Fruit fly (Drosophila melanogaster) whole organism, embryonic: ENCODE results near the gene Atg13.

Experiments
- Atf6 ChIP-seq: fragments of 200-800 bp; sonication (Bioruptor generic); IDR thresholded peaks from 2 replicates; pipeline ENCODE4 v1.3.6; 2022; ENCODE audit warnings: missing biosample characterization, missing genetic modification characterization
- Awh ChIP-seq: fragments of 200-800 bp; sonication (Bioruptor generic); IDR thresholded peaks from 2 replicates; pipeline ENCODE4, ENCODE4 v1.3.6; 2022; ENCODE audit warnings: missing biosample characterization, missing genetic modification characterization
- CG10366 ChIP-seq: fragments of 200-800 bp; sonication (Bioruptor generic); IDR thresholded peaks from 2 replicates; pipeline ENCODE4 v1.3.6; 2022; ENCODE audit warnings: missing biosample characterization, missing genetic modification characterization
- CG11696 ChIP-seq: fragments of 200-800 bp; sonication (Bioruptor generic); IDR thresholded peaks from 2 replicates; pipeline ENCODE4 v1.3.6; 2022; ENCODE audit warnings: missing biosample characterization, missing genetic modification characterization
- CG12659 ChIP-seq: fragments of 200-800 bp; sonication (Bioruptor generic); optimal IDR thresholded peaks from 3 replicates; lab custom pipeline; 2017; ENCODE audit warnings: mild to moderate bottlenecking, missing biosample characterization, missing genetic modification reagents, missing genetic modification characterization
- CG13775 ChIP-seq: fragments of 200-800 bp; sonication (Bioruptor generic); optimal IDR thresholded peaks from 3 replicates; lab custom pipeline; 2017; ENCODE audit warnings: missing biosample characterization, mild to moderate bottlenecking, missing genetic modification characterization
- CG14441 ChIP-seq: fragments of 200-800 bp; sonication (Bioruptor generic); IDR thresholded peaks from 2 replicates; pipeline ENCODE4 v1.3.6; 2022; ENCODE audit warnings: missing biosample characterization, missing genetic modification characterization
- CG15011 ChIP-seq: fragments of 200-800 bp; sonication (Bioruptor generic); optimal IDR thresholded peaks from 3 replicates; lab custom pipeline; 2018; ENCODE audit warnings: missing biosample characterization, mild to moderate bottlenecking, missing genetic modification characterization
- CG15073 ChIP-seq: fragments of 200-800 bp; sonication (Bioruptor generic); optimal IDR thresholded peaks from 2 replicates; lab custom pipeline; 2016; ENCODE audit warnings: missing biosample characterization, missing genetic modification characterization
- CG1603 ChIP-seq: fragments of 200-800 bp; sonication (Bioruptor generic); optimal IDR thresholded peaks from 2 replicates; lab custom pipeline; 2019; ENCODE audit warnings: missing biosample characterization, mild to moderate bottlenecking, missing genetic modification characterization, moderate library complexity
- CG17385 ChIP-seq: fragments of 200-800 bp; sonication (Bioruptor generic); optimal IDR thresholded peaks from 3 replicates; lab custom pipeline; 2018; ENCODE audit warnings: missing biosample characterization, mild to moderate bottlenecking, missing genetic modification characterization
- CG1792 ChIP-seq: fragments of 200-800 bp; sonication (Bioruptor generic); optimal IDR thresholded peaks from 2 replicates; lab custom pipeline; 2016; ENCODE audit warnings: missing biosample characterization, missing genetic modification characterization
- CG18476 ChIP-seq: fragments of 200-800 bp; sonication (Bioruptor generic); optimal IDR thresholded peaks from 2 replicates; lab custom pipeline; 2016; ENCODE audit warnings: missing biosample characterization, mild to moderate bottlenecking, missing genetic modification characterization
- CG2712 ChIP-seq: fragments of 200-800 bp; optimal IDR thresholded peaks from 3 replicates; lab custom pipeline; 2019; ENCODE audit warnings: missing biosample characterization, mild to moderate bottlenecking, missing genetic modification characterization, moderate library complexity
- CG32767 ChIP-seq: fragments of 200-800 bp; sonication (Bioruptor generic); IDR thresholded peaks from 2 replicates; pipeline ENCODE4 v1.3.6; 2022; ENCODE audit warnings: missing biosample characterization, missing genetic modification characterization
- CG3281 ChIP-seq: fragments of 200-800 bp; sonication (Bioruptor generic); optimal IDR thresholded peaks from 3 replicates; lab custom pipeline; 2017; ENCODE audit warnings: missing biosample characterization, mild to moderate bottlenecking, missing genetic modification characterization
- CG43689 ChIP-seq: fragments of 200-800 bp; sonication (Bioruptor generic); IDR thresholded peaks from 2 replicates; pipeline ENCODE4 v1.3.6; 2022; ENCODE audit warnings: missing biosample characterization, missing genetic modification characterization
- CG5953 ChIP-seq: fragments of 200-800 bp; sonication (Bioruptor generic); IDR thresholded peaks from 2 replicates; pipeline ENCODE4 v1.3.6; 2022; ENCODE audit warnings: missing biosample characterization, missing genetic modification characterization
- CG7839 ChIP-seq: fragments of 200-800 bp; sonication (Bioruptor generic); optimal IDR thresholded peaks from 3 replicates; lab custom pipeline; 2018; ENCODE audit warnings: missing biosample characterization, mild to moderate bottlenecking, missing genetic modification characterization, moderate library complexity
- CG9215 ChIP-seq: fragments of 200-800 bp; sonication (Bioruptor generic); IDR thresholded peaks from 2 replicates; pipeline ENCODE4 v1.3.6; 2022; ENCODE audit warnings: missing biosample characterization, missing genetic modification characterization
- Dfd ChIP-seq, 2 experiments: fragments of >200 bp; optimal IDR thresholded peaks; 2 replicates each; lab custom pipeline; 2017; ENCODE audit warnings: missing biosample characterization in 2 of 2, missing genetic modification characterization in 2 of 2
- Dll ChIP-seq: fragments of 200-800 bp; sonication (Bioruptor generic); IDR thresholded peaks from 4 replicates; pipeline ENCODE4 v1.3.6; 2022; ENCODE audit warnings: missing biosample characterization, missing genetic modification characterization; ENCODE audit not compliant: partially characterized antibody
- Drgx ChIP-seq: fragments of 200-800 bp; sonication (Bioruptor generic); IDR thresholded peaks from 2 replicates; pipeline ENCODE4 v1.3.6; 2022; ENCODE audit warnings: missing biosample characterization, missing genetic modification characterization
- Elba2 ChIP-seq: fragments of 200-800 bp; sonication (Bioruptor generic); optimal IDR thresholded peaks from 3 replicates; lab custom pipeline; 2016; ENCODE audit warnings: missing biosample characterization, missing genetic modification characterization
- HLH3B ChIP-seq: fragments of 200-800 bp; sonication (Bioruptor generic); IDR thresholded peaks from 2 replicates; pipeline ENCODE4 v1.3.6; 2022; ENCODE audit warnings: missing biosample characterization, missing genetic modification characterization
- HLH4C ChIP-seq: fragments of 200-800 bp; sonication (Bioruptor generic); IDR thresholded peaks from 3 replicates; pipeline ENCODE4 v1.3.6; 2022; ENCODE audit warnings: missing biosample characterization, missing genetic modification characterization; ENCODE audit not compliant: partially characterized antibody
- MBD-R2 ChIP-seq: fragments of 200-800 bp; sonication (Bioruptor generic); IDR thresholded peaks from 2 replicates; pipeline ENCODE4 v1.3.6; 2022; ENCODE audit warnings: missing biosample characterization, missing genetic modification characterization
- Nf-YB ChIP-seq: fragments of 200-800 bp; sonication (Bioruptor generic); optimal IDR thresholded peaks from 3 replicates; lab custom pipeline; 2019; ENCODE audit warnings: missing biosample characterization, mild to moderate bottlenecking, missing genetic modification characterization, moderate library complexity
- Ravus ChIP-seq: fragments of 200-800 bp; sonication (Bioruptor generic); IDR thresholded peaks from 2 replicates; pipeline ENCODE4 v1.3.6; 2022; ENCODE audit warnings: missing biosample characterization, missing genetic modification characterization
- Rx ChIP-seq: fragments of 200-800 bp; sonication (Bioruptor generic); IDR thresholded peaks from 2 replicates; pipeline ENCODE4 v1.3.6; 2022; ENCODE audit warnings: missing biosample characterization, missing genetic modification characterization
- Tbp ChIP-seq: fragments of >200 bp; optimal IDR thresholded peaks from 2 replicates; lab custom pipeline; 2018; ENCODE audit warnings: missing biosample characterization, missing genetic modification characterization
- Trl ChIP-seq, 3 experiments: fragments of >200 bp in 2 of 3; fragments of 200-800 bp in 1 of 3; sonication (Bioruptor generic) in 1 of 3; optimal IDR thresholded peaks; 2 replicates in 1 of 3; 3 replicates in 2 of 3; lab custom pipeline; 2016 to 2017; ENCODE audit warnings: missing biosample characterization in 1 of 3, missing genetic modification characterization in 1 of 3
- Xrp1 ChIP-seq: fragments of 200-800 bp; sonication (Bioruptor generic); IDR thresholded peaks from 2 replicates; pipeline ENCODE4 v1.3.6; 2022; ENCODE audit warnings: missing biosample characterization, missing genetic modification characterization
- al ChIP-seq: fragments of 200-800 bp; sonication (Bioruptor generic); IDR thresholded peaks from 2 replicates; pipeline ENCODE4 v1.3.6; 2022; ENCODE audit warnings: missing biosample characterization, missing genetic modification characterization
- ara ChIP-seq: fragments of 200-800 bp; sonication (Bioruptor generic); IDR thresholded peaks from 2 replicates; pipeline ENCODE4 v1.3.6; 2022; ENCODE audit warnings: missing biosample characterization, missing genetic modification characterization
- bcd ChIP-seq: fragments of 200-800 bp; sonication (Bioruptor generic); optimal IDR thresholded peaks from 2 replicates; lab custom pipeline; 2017; ENCODE audit warnings: missing biosample characterization, mild to moderate bottlenecking, missing genetic modification characterization
- cato ChIP-seq: fragments of 200-800 bp; sonication (Bioruptor generic); optimal IDR thresholded peaks from 2 replicates; lab custom pipeline; 2016; ENCODE audit warnings: missing biosample characterization, missing genetic modification characterization, borderline replicate concordance
- da ChIP-seq: fragments of 200-800 bp; sonication (Bioruptor generic); optimal IDR thresholded peaks from 2 replicates; lab custom pipeline; 2016; ENCODE audit warnings: missing biosample characterization, missing genetic modification characterization
- dimm ChIP-seq: fragments of 200-800 bp; sonication (Bioruptor generic); IDR thresholded peaks from 2 replicates; pipeline ENCODE4 v1.3.6; 2022; ENCODE audit warnings: missing biosample characterization, missing genetic modification characterization
- exex ChIP-seq: fragments of 200-800 bp; sonication (Bioruptor generic); optimal IDR thresholded peaks from 4 replicates; lab custom pipeline; 2018; ENCODE audit warnings: missing biosample characterization, mild to moderate bottlenecking, missing genetic modification characterization, moderate library complexity
- fd3F ChIP-seq: fragments of 200-800 bp; sonication (Bioruptor generic); optimal IDR thresholded peaks from 2 replicates; lab custom pipeline; 2018; ENCODE audit warnings: missing biosample characterization, mild to moderate bottlenecking, missing genetic modification characterization, moderate library complexity
- gcm2 ChIP-seq: fragments of 200-800 bp; sonication (Bioruptor generic); optimal IDR thresholded peaks from 2 replicates; lab custom pipeline; 2016; ENCODE audit warnings: missing biosample characterization, missing genetic modification characterization
- grau ChIP-seq: fragments of 200-800 bp; optimal IDR thresholded peaks from 3 replicates; lab custom pipeline; 2019; ENCODE audit warnings: missing biosample characterization, mild to moderate bottlenecking, missing genetic modification characterization, moderate library complexity
- hkb ChIP-seq, 2 experiments: fragments of 200-800 bp in 1 of 2; fragments of >200 bp in 1 of 2; sonication (Bioruptor generic) in 1 of 2; IDR thresholded peaks in 1 of 2; optimal IDR thresholded peaks in 1 of 2; 2 replicates each; pipeline versions ENCODE4 v1.3.6 to Lab custom; 2017 to 2022; ENCODE audit warnings: missing biosample characterization in 1 of 2, missing genetic modification characterization in 1 of 2
- lilli ChIP-seq: fragments of 200-800 bp; sonication (Bioruptor generic); optimal IDR thresholded peaks from 3 replicates; lab custom pipeline; 2016; ENCODE audit warnings: missing biosample characterization, missing genetic modification characterization
- mirr ChIP-seq: fragments of 200-800 bp; sonication (Bioruptor generic); optimal IDR thresholded peaks from 3 replicates; lab custom pipeline; 2018; ENCODE audit warnings: missing biosample characterization, mild to moderate bottlenecking, missing genetic modification characterization
- salm ChIP-seq: fragments of 200-800 bp; sonication (Bioruptor generic); optimal IDR thresholded peaks from 2 replicates; lab custom pipeline; 2018; ENCODE audit warnings: missing biosample characterization, mild to moderate bottlenecking, missing genetic modification characterization
- shn ChIP-seq: fragments of 200-800 bp; sonication (Bioruptor generic); optimal IDR thresholded peaks from 3 replicates; lab custom pipeline; 2016; ENCODE audit warnings: missing biosample characterization, missing genetic modification characterization
- sob ChIP-seq: fragments of 200-800 bp; sonication (Bioruptor generic); IDR thresholded peaks from 2 replicates; pipeline ENCODE4 v1.3.6; 2022; ENCODE audit warnings: missing biosample characterization, missing genetic modification characterization
- toy ChIP-seq: fragments of 200-800 bp; sonication (Bioruptor generic); IDR thresholded peaks from 2 replicates; pipeline ENCODE4 v1.3.6; 2022; ENCODE audit warnings: missing biosample characterization, missing genetic modification characterization
- wor ChIP-seq: fragments of 200-800 bp; sonication (Bioruptor generic); IDR thresholded peaks from 2 replicates; pipeline ENCODE4 v1.3.6; 2022; ENCODE audit warnings: missing biosample characterization, missing genetic modification characterization

Gene Atg13

dm6 chr3R:8303848-8304247 lies 45.8 kb upstream of the Atg13 start, which contains the start of gene nac (continued):
- TF ChIP-seq Tbp (GFP tag; lab: Kevin White, UChicago) (no peak), CG10366 (GFP tag; lab: Robert Waterston, UW) (0 out of 2 replicates have a peak, but pooled peaks have one; percentile 20), CG17385 (peak; percentile 12), HLH4C (no peak), toy (GFP tag; lab: Robert Waterston, UW) (no peak), lilli (GFP tag; lab: Kevin White, UChicago) (peak; percentile 41), CG7839 (peak; percentile 5), al (GFP tag; lab: Robert Waterston, UW) (no peak), HLH3B (GFP tag; lab: Robert Waterston, UW) (peak; percentile 19; the same call in 1 of the 2 replicates), CG2712 (peak; percentile 7), salm (no peak), bcd (GFP tag; lab: Kevin White, UChicago) (no peak), wor (GFP tag; lab: Robert Waterston, UW) (no peak), Atf6 (0 out of 2 replicates have a peak, but pooled peaks have one; percentile 46), Xrp1 (GFP tag; lab: Robert Waterston, UW) (peak; percentile 24; the same call in 1 of the 2 replicates), CG11696 (GFP tag; lab: Robert Waterston, UW) (no peak), da (GFP tag; lab: Kevin White, UChicago) (no peak), Drgx (GFP tag; lab: Robert Waterston, UW) (no peak), CG14441 (no peak), MBD-R2 (peak; percentile 79), CG15011 (no peak), Ravus (GFP tag; lab: Robert Waterston, UW) (no peak), cato (GFP tag; lab: Kevin White, UChicago) (no peak), mirr (no peak), hkb (optimal IDR thresholded peaks at IDR 0.05; lab: Kevin White, UChicago) (peak; percentile 97), hkb (GFP tag; IDR thresholded peaks at IDR 0.05; lab: Robert Waterston, UW) (no peak), gcm2 (GFP tag; lab: Kevin White, UChicago) (no peak), CG43689 (GFP tag; lab: Robert Waterston, UW) (no peak), Dfd (GFP tag; optimal IDR thresholded peaks at IDR 0.05; lab: Kevin White, UChicago) (no peak), sob (0 out of 2 replicates have a peak, but pooled peaks have one; percentile 14), exex (tag; lab: Kevin White, UChicago) (no peak), CG3281 (GFP tag; lab: Kevin White, UChicago) (peak; percentile 8), CG9215 (GFP tag; lab: Robert Waterston, UW) (no peak), CG32767 (GFP tag; lab: Robert Waterston, UW) (no peak), CG1792 (no peak), Trl (optimal IDR thresholded peaks at IDR 0.05; lab: Kevin White, UChicago) (no peak), Trl (GFP tag; optimal IDR thresholded peaks at IDR 0.05; lab: Kevin White, UChicago) (no peak), CG18476 (GFP tag; lab: Kevin White, UChicago) (peak; percentile 100), Elba2 (GFP tag; lab: Kevin White, UChicago) (no peak), fd3F (GFP tag; lab: Kevin White, UChicago) (no peak), Rx (no peak), CG1603 (tag; lab: Kevin White, UChicago) (peak; percentile 9), CG13775 (GFP tag; lab: Kevin White, UChicago) (no peak), ara (GFP tag; lab: Robert Waterston, UW) (no peak), CG5953 (GFP tag; lab: Robert Waterston, UW) (no peak), Nf-YB (GFP tag; lab: Kevin White, UChicago) (no peak), Awh (GFP tag; lab: Robert Waterston, UW) (no peak), grau (tag; lab: Kevin White, UChicago) (peak; percentile 31), Dll (0 out of 4 replicates have a peak, but pooled peaks have one; percentile 42), dimm (no peak), CG12659 (GFP tag; lab: Kevin White, UChicago) (no peak), shn (GFP tag; lab: Kevin White, UChicago) (no peak), CG15073 (GFP tag; lab: Kevin White, UChicago) (no peak)
